Worm (Caenorhabditis elegans) whole organism, young adult: Measurements from ENCODE around the gene smcl-1.

Experiments
- F57C9.4 ChIP-seq: sonication (generic microtip); optimal IDR thresholded peaks from 2 replicates; lab custom pipeline; 2017; ENCODE audit warnings: mild to moderate bottlenecking, missing genetic modification characterization, missing compliant biosample characterization
- Y67H2A.10 ChIP-seq: fragments of 200-800 bp; sonication (Bioruptor generic); conservative IDR thresholded peaks from 2 replicates; pipeline ENCODE4 v1.3.6; 2022; ENCODE audit warnings: missing genetic modification reagents, missing genetic modification characterization, missing compliant biosample characterization
- athp-1 ChIP-seq: sonication (generic microtip); optimal IDR thresholded peaks from 2 replicates; lab custom pipeline; 2017; ENCODE audit warnings: mild to moderate bottlenecking, missing genetic modification characterization, missing compliant biosample characterization
- ceh-79 ChIP-seq: sonication (generic microtip); optimal IDR thresholded peaks from 2 replicates; lab custom pipeline; 2017; ENCODE audit warnings: mild to moderate bottlenecking, missing genetic modification characterization, missing compliant biosample characterization
- ets-4 ChIP-seq: fragments of 200-800 bp; sonication (Bioruptor generic); optimal IDR thresholded peaks from 2 replicates; lab custom pipeline; 2018; ENCODE audit warnings: mild to moderate bottlenecking, missing genetic modification characterization, missing compliant biosample characterization
- sea-2 ChIP-seq: fragments of 200-800 bp; sonication (Bioruptor generic); IDR thresholded peaks from 2 replicates; pipeline ENCODE4 v1.3.6; 2022; ENCODE audit warnings: missing genetic modification characterization, missing compliant biosample characterization
- snpc-4 ChIP-seq, 5 experiments: fragments of 150-350 bp in 1 of 5; sonication (generic microtip) in 4 of 5; optimal IDR thresholded peaks; 2 replicates each; lab custom pipeline; 2014 to 2018; ENCODE audit warnings: missing genetic modification characterization in 5 of 5, missing biosample characterization in 3 of 5, antibody characterized with exemption in 2 of 5, mild to moderate bottlenecking in 2 of 5, missing compliant biosample characterization in 2 of 5, missing genotype in 2 of 5, moderate library complexity in 2 of 5, missing genetic modification reagents in 1 of 5
- unc-130 ChIP-seq: sonication (generic microtip); optimal IDR thresholded peaks from 2 replicates; lab custom pipeline; 2016; ENCODE audit warnings: missing genetic modification reagents, missing genetic modification characterization, missing compliant biosample characterization
- unc-62 ChIP-seq: fragments of 150-350 bp; optimal IDR thresholded peaks from 2 replicates; lab custom pipeline; 2014; ENCODE audit warnings: missing biosample characterization, missing genetic modification reagents, missing genetic modification characterization

DNA sequence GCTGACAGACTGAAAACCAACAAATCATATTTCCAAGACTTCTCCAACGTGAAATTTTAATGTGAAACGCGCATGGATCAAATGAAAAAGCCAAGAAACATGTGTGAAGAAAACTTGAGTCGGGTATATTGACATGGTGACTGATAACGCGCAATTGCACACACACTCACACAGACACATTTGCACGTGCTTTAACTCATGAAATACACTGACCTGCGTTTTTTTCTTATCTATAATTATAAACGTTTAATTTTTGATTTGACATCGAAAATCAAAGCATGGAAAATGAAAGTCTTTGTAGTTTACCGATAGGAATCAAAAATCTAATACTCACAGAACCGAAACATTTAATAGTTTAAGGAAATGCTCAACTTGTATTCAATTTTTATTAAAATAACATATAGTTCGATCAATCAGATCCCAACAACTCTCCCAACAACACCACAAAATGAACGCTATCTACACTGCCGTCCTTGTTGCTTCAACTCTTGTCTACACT is 45.4 kb downstream of the smcl-1 start, which contains the start of gene nspa-9:
- no peak for TF ChIP-seq snpc-4 (GFP tag; optimal IDR thresholded peaks at IDR 0.05; lab: Kevin White, UChicago)
- TF ChIP-seq snpc-4 (tag; optimal IDR thresholded peaks at IDR 0.05; lab: Kevin White, UChicago) = no peak
- TF ChIP-seq Y67H2A.10 (GFP tag; lab: Robert Waterston, UW) = no peak
- TF ChIP-seq F57C9.4 (tag; lab: Kevin White, UChicago) = no peak
- TF ChIP-seq sea-2 (GFP tag; lab: Robert Waterston, UW) = no peak
- no peak for TF ChIP-seq athp-1 (tag; lab: Kevin White, UChicago)
- TF ChIP-seq unc-62 (GFP tag; lab: Kevin White, UChicago) = no peak
- TF ChIP-seq unc-130 (GFP tag; lab: Kevin White, UChicago) = no peak
- no peak for TF ChIP-seq ets-4
- no peak for TF ChIP-seq ceh-79 (tag; lab: Kevin White, UChicago)
